Fruit fly (Drosophila melanogaster) whole organism, wandering third instar larva: Measurements from ENCODE around the gene DIP-theta.

Experiments used
- Abd-B ChIP-seq: fragments of >200 bp; optimal IDR thresholded peaks from 2 replicates; lab custom pipeline; 2017; ENCODE audit warnings: missing biosample characterization, missing genetic modification characterization
- CG32264 ChIP-seq: fragments of 200-800 bp; sonication (Bioruptor generic); optimal IDR thresholded peaks from 2 replicates; lab custom pipeline; 2016; ENCODE audit warnings: missing biosample characterization, missing genetic modification characterization
- CG9705 ChIP-seq: fragments of 200-800 bp; sonication (Bioruptor generic); optimal IDR thresholded peaks from 2 replicates; lab custom pipeline; 2018; ENCODE audit warnings: missing biosample characterization, mild to moderate bottlenecking, missing genetic modification characterization
- CrebA ChIP-seq: fragments of 200-800 bp; sonication (Bioruptor generic); optimal IDR thresholded peaks from 2 replicates; lab custom pipeline; 2016; ENCODE audit warnings: missing biosample characterization, mild to moderate bottlenecking, missing genetic modification characterization, borderline replicate concordance
- Dfd ChIP-seq: fragments of >200 bp; optimal IDR thresholded peaks from 2 replicates; lab custom pipeline; 2017; ENCODE audit warnings: missing biosample characterization, missing genetic modification characterization
- Dif ChIP-seq: fragments of 200-275, 200-300 bp; sonication (Bioruptor generic); optimal IDR thresholded peaks from 2 replicates; lab custom pipeline; 2018; ENCODE audit warnings: missing biosample characterization, missing genetic modification characterization; ENCODE audit not compliant: partially characterized antibody
- GATAd ChIP-seq: sonication (Bioruptor generic); optimal IDR thresholded peaks from 2 replicates; lab custom pipeline; 2016; ENCODE audit warnings: missing biosample characterization, missing genetic modification characterization
- HLH106 ChIP-seq: fragments of 200-800 bp; optimal IDR thresholded peaks from 3 replicates; lab custom pipeline; 2019; ENCODE audit warnings: missing biosample characterization, mild to moderate bottlenecking, missing genetic modification characterization, moderate library complexity
- Hnf4 ChIP-seq: fragments of 200-800 bp; sonication (Bioruptor generic); optimal IDR thresholded peaks from 2 replicates; lab custom pipeline; 2016; ENCODE audit warnings: missing biosample characterization, mild to moderate bottlenecking, missing genetic modification characterization
- Hr78 ChIP-seq: fragments of >200 bp; optimal IDR thresholded peaks from 2 replicates; lab custom pipeline; 2017; ENCODE audit warnings: missing biosample characterization, missing genetic modification characterization
- Hr83 ChIP-seq: fragments of 200-300 bp; sonication (Bioruptor generic); optimal IDR thresholded peaks from 2 replicates; lab custom pipeline; 2016; ENCODE audit warnings: missing biosample characterization, mild to moderate bottlenecking, missing genetic modification characterization, moderate library complexity; ENCODE audit not compliant: poor library complexity, severe bottlenecking
- Jra ChIP-seq: sonication (Bioruptor generic); optimal IDR thresholded peaks from 2 replicates; lab custom pipeline; 2016; ENCODE audit warnings: missing biosample characterization, missing genetic modification characterization
- N ChIP-seq: fragments of >200 bp; optimal IDR thresholded peaks from 2 replicates; lab custom pipeline; 2018; ENCODE audit warnings: missing biosample characterization, missing external identifiers, missing genetic modification characterization
- OdsH ChIP-seq: fragments of 200-800 bp; sonication (Bioruptor generic); optimal IDR thresholded peaks from 2 replicates; lab custom pipeline; 2016; ENCODE audit warnings: missing biosample characterization, mild to moderate bottlenecking, missing genetic modification characterization
- Rel ChIP-seq, 2 experiments: fragments of 200-800 bp; sonication (Bioruptor generic) in 1 of 2; optimal IDR thresholded peaks; 2 replicates in 1 of 2; 3 replicates in 1 of 2; lab custom pipeline; 2016 to 2019; ENCODE audit warnings: mild to moderate bottlenecking in 2 of 2, missing biosample characterization in 2 of 2, missing genetic modification characterization in 2 of 2, moderate library complexity in 1 of 2
- Sp1 ChIP-seq: fragments of 200-800 bp; sonication (Bioruptor generic); optimal IDR thresholded peaks from 3 replicates; lab custom pipeline; 2019; ENCODE audit warnings: missing biosample characterization, mild to moderate bottlenecking, missing genetic modification characterization, moderate library complexity
- Vsx2 ChIP-seq: fragments of 200-300, 225-300 bp; sonication (Bioruptor generic); optimal IDR thresholded peaks from 2 replicates; lab custom pipeline; 2018; ENCODE audit warnings: missing biosample characterization, missing genetic modification characterization; ENCODE audit not compliant: partially characterized antibody
- br ChIP-seq: fragments of 200-800 bp; sonication (Bioruptor generic); optimal IDR thresholded peaks from 2 replicates; lab custom pipeline; 2016; ENCODE audit warnings: missing biosample characterization, missing genetic modification characterization
- brk ChIP-seq: fragments of 200-800 bp; sonication (Bioruptor generic); optimal IDR thresholded peaks from 2 replicates; lab custom pipeline; 2016; ENCODE audit warnings: missing biosample characterization, mild to moderate bottlenecking, missing genetic modification characterization
- dl ChIP-seq, 2 experiments: fragments of 175-275, 200-275 bp in 1 of 2; fragments of 200-275 bp in 1 of 2; sonication (Bioruptor generic); optimal IDR thresholded peaks; lab custom pipeline; 2018; ENCODE audit warnings: mild to moderate bottlenecking in 2 of 2, missing biosample characterization in 2 of 2, missing genetic modification characterization in 2 of 2, moderate library complexity in 2 of 2; ENCODE audit not compliant: partially characterized antibody in 2 of 2, insufficient read depth in 1 of 2
- dmrt93B ChIP-seq: fragments of 200-800 bp; sonication (Bioruptor generic); optimal IDR thresholded peaks from 2 replicates; lab custom pipeline; 2018; ENCODE audit warnings: missing biosample characterization, mild to moderate bottlenecking, missing genetic modification characterization
- dsf ChIP-seq: sonication (Bioruptor generic); optimal IDR thresholded peaks from 2 replicates; lab custom pipeline; 2016; ENCODE audit warnings: missing biosample characterization, missing genetic modification characterization, borderline replicate concordance
- ey ChIP-seq: fragments of 200-800 bp; sonication (Bioruptor generic); optimal IDR thresholded peaks from 2 replicates; lab custom pipeline; 2016; ENCODE audit warnings: missing biosample characterization, missing genetic modification characterization
- foxo ChIP-seq, 2 experiments: fragments of 200-800 bp; sonication (Bioruptor generic); optimal IDR thresholded peaks; 2 replicates in 1 of 2; 3 replicates in 1 of 2; lab custom pipeline; 2016 to 2017; ENCODE audit warnings: missing biosample characterization in 2 of 2, missing genetic modification characterization in 2 of 2
- fru ChIP-seq: fragments of 200-800 bp; sonication (Bioruptor generic); optimal IDR thresholded peaks from 3 replicates; lab custom pipeline; 2016; ENCODE audit warnings: missing biosample characterization, mild to moderate bottlenecking, missing genetic modification characterization
- jim ChIP-seq: fragments of 175-275, 200-325 bp; sonication (Bioruptor generic); optimal IDR thresholded peaks from 2 replicates; lab custom pipeline; 2016; ENCODE audit warnings: missing biosample characterization, mild to moderate bottlenecking, missing genetic modification characterization
- lola ChIP-seq: fragments of >200 bp; optimal IDR thresholded peaks from 2 replicates; lab custom pipeline; 2017; ENCODE audit warnings: missing biosample characterization, missing genetic modification characterization
- psq ChIP-seq: fragments of 200-800 bp; sonication (Bioruptor generic); optimal IDR thresholded peaks from 3 replicates; lab custom pipeline; 2017; ENCODE audit warnings: missing biosample characterization, mild to moderate bottlenecking, missing genetic modification characterization, moderate library complexity
- rgr ChIP-seq: fragments of 200-800 bp; sonication (Bioruptor generic); optimal IDR thresholded peaks from 3 replicates; lab custom pipeline; 2016; ENCODE audit warnings: missing biosample characterization, mild to moderate bottlenecking, missing genetic modification characterization
- sage ChIP-seq: fragments of 200-800 bp; sonication (Bioruptor generic); optimal IDR thresholded peaks from 2 replicates; lab custom pipeline; 2016; ENCODE audit warnings: missing biosample characterization, mild to moderate bottlenecking, missing genetic modification characterization
- sv ChIP-seq: fragments of 200-800 bp; sonication (Bioruptor generic); optimal IDR thresholded peaks from 3 replicates; lab custom pipeline; 2016; ENCODE audit warnings: missing biosample characterization, missing genetic modification characterization
- usp ChIP-seq: fragments of >200 bp; optimal IDR thresholded peaks from 2 replicates; lab custom pipeline; 2017; ENCODE audit warnings: missing biosample characterization, missing genetic modification characterization
- woc ChIP-seq: sonication (Bioruptor generic); optimal IDR thresholded peaks from 2 replicates; lab custom pipeline; 2016; ENCODE audit warnings: missing biosample characterization, mild to moderate bottlenecking, missing genetic modification characterization

Gene DIP-theta

DNA sequence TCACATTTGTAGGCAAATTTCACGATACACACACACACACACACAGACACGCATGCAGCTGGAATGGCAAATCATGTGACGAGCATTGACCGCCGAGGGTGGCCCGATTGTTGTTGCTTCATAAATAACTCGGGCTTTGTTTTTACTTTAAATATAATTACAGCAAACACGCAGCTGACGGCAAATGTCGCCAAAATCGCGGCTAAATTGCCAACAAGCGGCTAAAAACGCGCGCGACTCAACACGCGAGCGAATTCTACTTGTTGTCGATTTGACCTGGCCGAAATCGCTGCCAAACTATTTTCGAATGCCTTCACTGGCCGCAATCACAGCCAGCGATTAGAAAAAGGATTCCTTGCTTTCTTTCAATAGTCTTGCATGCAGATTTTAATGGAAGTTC lies 41.1 kb downstream of the DIP-theta start:
- no peak for TF ChIP-seq GATAd (GFP tag; lab: Kevin White, UChicago)
- TF ChIP-seq CG32264, result no peak
- no peak for TF ChIP-seq HLH106
- TF ChIP-seq Vsx2 (GFP tag; lab: Kevin White, UChicago), result no peak
- TF ChIP-seq ey (GFP tag; lab: Kevin White, UChicago), result no peak
- no peak for TF ChIP-seq dmrt93B
- TF ChIP-seq sv (GFP tag; lab: Kevin White, UChicago), result no peak
- no peak for TF ChIP-seq jim (GFP tag; lab: Kevin White, UChicago)
- no peak for TF ChIP-seq br (GFP tag; lab: Kevin White, UChicago)
- TF ChIP-seq Hr83 (GFP tag; lab: Kevin White, UChicago), result no peak
- no peak for TF ChIP-seq psq (GFP tag; lab: Kevin White, UChicago)

DNA sequence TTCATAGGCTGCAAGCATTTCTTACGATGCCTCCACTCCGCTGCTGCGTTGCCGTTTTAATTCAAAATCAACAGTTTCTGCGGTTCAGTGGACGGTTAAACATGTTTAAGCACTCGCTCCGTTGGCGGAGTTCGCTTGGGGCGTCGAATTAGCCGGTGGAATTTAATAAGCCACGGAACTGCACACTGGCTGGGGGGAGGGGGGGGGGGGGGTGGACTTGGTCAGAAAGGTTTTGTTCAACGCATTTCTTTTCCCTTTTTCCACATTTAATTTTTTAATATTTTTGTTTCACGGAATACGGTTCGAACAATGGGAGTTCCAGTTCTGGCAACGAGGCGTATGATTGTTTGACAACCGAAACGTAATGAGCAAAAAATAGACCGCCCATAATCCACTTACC lies 47.7 kb downstream of the DIP-theta start:
- TF ChIP-seq CG32264 (no peak), Dfd (GFP tag; lab: Kevin White, UChicago) (peak; percentile 90)

DNA sequence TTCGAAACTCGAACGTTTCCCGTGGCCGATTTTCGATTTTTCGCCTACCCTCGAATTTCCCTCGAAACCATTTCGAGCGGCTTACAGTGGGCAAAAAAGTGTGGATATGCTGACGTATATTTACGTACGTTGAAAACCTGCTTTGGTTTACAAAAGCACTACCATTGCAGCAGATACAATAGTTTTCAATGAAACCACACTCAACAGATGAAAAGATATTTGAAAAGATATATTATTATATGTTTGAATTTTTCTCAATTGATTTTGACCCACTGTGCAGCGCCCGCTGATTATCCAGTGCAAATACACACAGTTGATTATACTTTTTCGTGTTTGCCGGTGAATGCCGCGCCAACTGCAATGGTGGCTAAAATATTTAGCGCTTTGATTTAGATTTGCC lies 48.3 kb downstream of the DIP-theta start:
- no peak for TF ChIP-seq Hnf4 (GFP tag; lab: Kevin White, UChicago)
- no peak for TF ChIP-seq dmrt93B
- TF ChIP-seq jim (GFP tag; lab: Kevin White, UChicago), result no peak
- no peak for TF ChIP-seq brk (GFP tag; lab: Kevin White, UChicago)
- no peak for TF ChIP-seq ey (GFP tag; lab: Kevin White, UChicago)
- TF ChIP-seq Rel (GFP tag; optimal IDR thresholded peaks at IDR 0.05; lab: Kevin White, UChicago), result no peak
- TF ChIP-seq Rel (tag; optimal IDR thresholded peaks at IDR 0.05; lab: Kevin White, UChicago), result no peak
- TF ChIP-seq dsf (GFP tag; lab: Kevin White, UChicago), result no peak
- no peak for TF ChIP-seq CG9705 (GFP tag; lab: Kevin White, UChicago)
- no peak for TF ChIP-seq usp (GFP tag; lab: Kevin White, UChicago)
- TF ChIP-seq fru (GFP tag; lab: Kevin White, UChicago), result no peak
- TF ChIP-seq foxo (GFP tag; optimal IDR thresholded peaks at IDR 0.05; lab: Kevin White, UChicago), result no peak
- TF ChIP-seq br (GFP tag; lab: Kevin White, UChicago), result no peak
- no peak for TF ChIP-seq sage (GFP tag; lab: Kevin White, UChicago)
- TF ChIP-seq OdsH (GFP tag; lab: Kevin White, UChicago), result no peak
- no peak for TF ChIP-seq Jra
- TF ChIP-seq HLH106, result no peak
- no peak for TF ChIP-seq Sp1 (GFP tag; lab: Kevin White, UChicago)
- TF ChIP-seq dl (GFP tag; optimal IDR thresholded peaks at IDR 0.05; lab: Kevin White, UChicago; ENCODE audit: insufficient read depth in 1 of 2, partially characterized antibody in 2 of 2), result no peak
- TF ChIP-seq woc (GFP tag; lab: Kevin White, UChicago), result no peak

DNA sequence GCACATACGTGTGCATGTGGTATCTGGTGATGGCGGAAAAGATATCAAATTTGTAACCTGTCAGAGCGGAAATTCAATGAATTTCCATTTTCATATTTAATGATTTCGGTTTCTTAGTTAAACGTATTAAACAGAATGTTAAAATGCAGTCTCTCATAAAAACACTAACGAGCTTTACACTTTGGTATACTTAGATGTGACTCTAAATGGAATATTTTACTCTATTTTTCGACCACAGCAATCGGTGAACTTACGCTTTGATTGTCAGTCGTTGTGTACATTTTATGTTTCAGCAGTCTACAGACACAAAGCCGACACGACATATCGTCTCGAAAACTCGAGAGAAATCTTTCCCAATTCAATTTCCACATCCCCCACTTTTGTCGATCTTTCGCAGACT lies 61.8 kb downstream of the DIP-theta start, which contains the start of gene CG18266:
CG18266 (plus strand) TSS at position 301 of the 400 bp plus-strand sequence.
- TF ChIP-seq dmrt93B, result no peak
- no peak for TF ChIP-seq CG32264
- no peak for TF ChIP-seq Dfd (GFP tag; lab: Kevin White, UChicago)
- no peak for TF ChIP-seq OdsH (GFP tag; lab: Kevin White, UChicago)
- TF ChIP-seq N (GFP tag; lab: Kevin White, UChicago), result no peak
- no peak for TF ChIP-seq Hr78
- TF ChIP-seq Abd-B (GFP tag; lab: Kevin White, UChicago), result no peak
- no peak for TF ChIP-seq br (GFP tag; lab: Kevin White, UChicago)
- no peak for TF ChIP-seq rgr (GFP tag; lab: Kevin White, UChicago)
- TF ChIP-seq fru (GFP tag; lab: Kevin White, UChicago), result no peak
- no peak for TF ChIP-seq CrebA (GFP tag; lab: Kevin White, UChicago)
- no peak for TF ChIP-seq GATAd (GFP tag; lab: Kevin White, UChicago)
- no peak for TF ChIP-seq lola (GFP tag; lab: Kevin White, UChicago)
- no peak for TF ChIP-seq foxo (GFP tag; optimal IDR thresholded peaks at IDR 0.05; lab: Kevin White, UChicago)
- TF ChIP-seq Dif (GFP tag; lab: Kevin White, UChicago), result no peak
- TF ChIP-seq woc (GFP tag; lab: Kevin White, UChicago), result no peak
- TF ChIP-seq sage (GFP tag; lab: Kevin White, UChicago), result no peak
- TF ChIP-seq Jra, result no peak
- TF ChIP-seq ey (GFP tag; lab: Kevin White, UChicago), result no peak
